Worm (Caenorhabditis elegans) whole organism, young adult: ENCODE results near the gene C12D5.9.

Source experiments
- B0035.1 ChIP-seq: sonication (generic microtip); optimal IDR thresholded peaks from 2 replicates; lab custom pipeline; 2016; ENCODE audit warnings: missing genetic modification characterization, mild to moderate bottlenecking, missing compliant biosample characterization, missing genotype, missing genetic modification reagents
- B0336.3 ChIP-seq: fragments of 200-800 bp; sonication (Bioruptor generic); IDR thresholded peaks from 2 replicates; pipeline ENCODE4 v1.3.6; 2022; ENCODE audit warnings: missing genetic modification characterization, missing compliant biosample characterization
- C17E4.6 ChIP-seq: fragments of 200-800 bp; sonication (Bioruptor generic); IDR thresholded peaks from 2 replicates; pipeline ENCODE4 v1.3.6; 2022; ENCODE audit warnings: missing genetic modification reagents, missing genetic modification characterization, missing compliant biosample characterization
- F57A8.1 ChIP-seq: fragments of 200-800 bp; sonication (Bioruptor generic); optimal IDR thresholded peaks from 2 replicates; lab custom pipeline; 2018; ENCODE audit warnings: mild to moderate bottlenecking, missing genetic modification characterization, moderate library complexity, missing compliant biosample characterization
- F57C9.4 ChIP-seq: sonication (generic microtip); optimal IDR thresholded peaks from 2 replicates; lab custom pipeline; 2017; ENCODE audit warnings: mild to moderate bottlenecking, missing genetic modification characterization, missing compliant biosample characterization
- T07F8.4 ChIP-seq: sonication (generic microtip); optimal IDR thresholded peaks from 2 replicates; lab custom pipeline; 2016; ENCODE audit warnings: mild to moderate bottlenecking, missing genetic modification characterization, moderate library complexity, missing compliant biosample characterization
- T26A5.8 ChIP-seq: sonication (generic microtip); optimal IDR thresholded peaks from 2 replicates; lab custom pipeline; 2016; ENCODE audit warnings: missing genetic modification characterization, missing compliant biosample characterization
- Y53G8AR.9 ChIP-seq: fragments of 200-800 bp; sonication (Bioruptor generic); conservative IDR thresholded peaks from 2 replicates; pipeline ENCODE4 v1.3.6; 2022; ENCODE audit warnings: missing genetic modification reagents, missing genetic modification characterization, missing compliant biosample characterization
- Y79H2A.3 ChIP-seq: fragments of 200-800 bp; sonication (Bioruptor generic); conservative IDR thresholded peaks from 2 replicates; pipeline ENCODE4 v1.3.6; 2022; ENCODE audit warnings: missing genetic modification reagents, missing genetic modification characterization, missing compliant biosample characterization
- aptf-3 ChIP-seq: fragments of 200-800 bp; sonication (Bioruptor generic); IDR thresholded peaks from 2 replicates; pipeline ENCODE4 v1.3.6; 2022; ENCODE audit warnings: missing genetic modification characterization, missing compliant biosample characterization
- athp-1 ChIP-seq: sonication (generic microtip); optimal IDR thresholded peaks from 2 replicates; lab custom pipeline; 2017; ENCODE audit warnings: mild to moderate bottlenecking, missing genetic modification characterization, missing compliant biosample characterization
- attf-5 ChIP-seq: fragments of 200-800 bp; sonication (Bioruptor generic); optimal IDR thresholded peaks from 2 replicates; lab custom pipeline; 2018; ENCODE audit warnings: mild to moderate bottlenecking, missing genetic modification characterization, missing compliant biosample characterization
- attf-6 ChIP-seq: fragments of 200-800 bp; sonication (Bioruptor generic); IDR thresholded peaks from 2 replicates; pipeline ENCODE4 v1.3.6; 2022; ENCODE audit warnings: missing genetic modification reagents, missing genetic modification characterization, missing compliant biosample characterization
- bed-1 ChIP-seq: fragments of 200-800 bp; sonication (Bioruptor generic); IDR thresholded peaks from 2 replicates; pipeline ENCODE4 v1.3.6; 2022; ENCODE audit warnings: missing genetic modification reagents, missing genetic modification characterization, missing compliant biosample characterization
- cebp-1 ChIP-seq, 2 experiments: fragments of 200-800 bp in 1 of 2; sonication (Bioruptor generic) in 1 of 2; sonication (generic microtip) in 1 of 2; IDR thresholded peaks in 1 of 2; optimal IDR thresholded peaks in 1 of 2; 2 replicates each; pipeline versions ENCODE4 v1.3.6 to Lab custom; 2017 to 2022; ENCODE audit warnings: missing compliant biosample characterization in 2 of 2, missing genetic modification characterization in 2 of 2, mild to moderate bottlenecking in 1 of 2, missing genetic modification reagents in 1 of 2, moderate library complexity in 1 of 2
- cebp-2 ChIP-seq: fragments of 200-800 bp; sonication (Bioruptor generic); IDR thresholded peaks from 2 replicates; pipeline ENCODE4 v1.3.6; 2022; ENCODE audit warnings: missing genetic modification characterization, missing compliant biosample characterization
- ceh-27 ChIP-seq: fragments of 200-800 bp; sonication (Bioruptor generic); optimal IDR thresholded peaks from 2 replicates; lab custom pipeline; 2018; ENCODE audit warnings: mild to moderate bottlenecking, missing genetic modification characterization, moderate library complexity, missing compliant biosample characterization
- ceh-40 ChIP-seq: fragments of 200-800 bp; sonication (Bioruptor generic); IDR thresholded peaks from 2 replicates; pipeline ENCODE4 v1.3.6; 2022; ENCODE audit warnings: missing genetic modification characterization, missing compliant biosample characterization
- ceh-79 ChIP-seq: sonication (generic microtip); optimal IDR thresholded peaks from 2 replicates; lab custom pipeline; 2017; ENCODE audit warnings: mild to moderate bottlenecking, missing genetic modification characterization, missing compliant biosample characterization
- dpff-1 ChIP-seq: sonication (generic microtip); optimal IDR thresholded peaks from 2 replicates; lab custom pipeline; 2017; ENCODE audit warnings: mild to moderate bottlenecking, missing genetic modification characterization, missing compliant biosample characterization
- egl-44 ChIP-seq: fragments of 200-800 bp; sonication (Bioruptor generic); IDR thresholded peaks from 2 replicates; pipeline ENCODE4 v1.3.6; 2022; ENCODE audit warnings: missing genetic modification reagents, missing genetic modification characterization, missing compliant biosample characterization
- egrh-3 ChIP-seq: fragments of 200-800 bp; sonication (Bioruptor generic); IDR thresholded peaks from 2 replicates; pipeline ENCODE4 v1.3.6; 2022; ENCODE audit warnings: missing genetic modification reagents, missing genetic modification characterization, missing compliant biosample characterization
- gei-17 ChIP-seq: fragments of 200-800 bp; sonication (Bioruptor generic); optimal IDR thresholded peaks from 2 replicates; lab custom pipeline; 2018; ENCODE audit warnings: mild to moderate bottlenecking, missing genetic modification characterization, missing compliant biosample characterization
- hrde-1 ChIP-seq: sonication (generic microtip); optimal IDR thresholded peaks from 2 replicates; lab custom pipeline; 2016; ENCODE audit warnings: missing genetic modification characterization, mild to moderate bottlenecking, missing compliant biosample characterization, moderate library complexity, missing genotype, missing genetic modification reagents, borderline replicate concordance
- let-526 ChIP-seq: fragments of 200-800 bp; sonication (Bioruptor generic); IDR thresholded peaks from 2 replicates; pipeline ENCODE4 v1.3.6; 2022; ENCODE audit warnings: missing genetic modification reagents, missing genetic modification characterization, missing compliant biosample characterization
- let-607 ChIP-seq, 2 experiments: fragments of 200-800 bp in 1 of 2; sonication (Bioruptor generic) in 1 of 2; sonication (generic microtip) in 1 of 2; optimal IDR thresholded peaks; 2 replicates each; lab custom pipeline; 2016 to 2018; ENCODE audit warnings: mild to moderate bottlenecking in 2 of 2, missing compliant biosample characterization in 2 of 2, missing genetic modification characterization in 2 of 2, moderate library complexity in 2 of 2, missing genotype in 1 of 2
- lin-26 ChIP-seq: fragments of 200-800 bp; sonication (Bioruptor generic); IDR thresholded peaks from 2 replicates; pipeline ENCODE4 v1.3.6; 2022; ENCODE audit warnings: missing genetic modification reagents, missing genetic modification characterization, missing compliant biosample characterization
- lin-35 ChIP-seq, 3 experiments: fragments of 150-350 bp in 2 of 3; sonication (generic microtip) in 1 of 3; optimal IDR thresholded peaks; 2 replicates each; lab custom pipeline; 2014 to 2018; ENCODE audit warnings: missing biosample characterization in 3 of 3, missing genetic modification characterization in 3 of 3, missing genetic modification reagents in 3 of 3
- lsl-1 ChIP-seq: fragments of 200-800 bp; sonication (Bioruptor generic); optimal IDR thresholded peaks from 2 replicates; lab custom pipeline; 2018; ENCODE audit warnings: mild to moderate bottlenecking, missing genetic modification characterization, moderate library complexity, missing compliant biosample characterization
- lsy-27 ChIP-seq: sonication (generic microtip); optimal IDR thresholded peaks from 2 replicates; lab custom pipeline; 2017; ENCODE audit warnings: missing genetic modification characterization, mild to moderate bottlenecking, missing compliant biosample characterization, antibody characterized with exemption, missing genotype, borderline replicate concordance; ENCODE audit not compliant: insufficient read depth
- madf-6 ChIP-seq: fragments of 200-800 bp; sonication (Bioruptor generic); IDR thresholded peaks from 2 replicates; pipeline ENCODE4 v1.3.6; 2022; ENCODE audit warnings: missing genetic modification reagents, missing genetic modification characterization, missing compliant biosample characterization
- mcd-1 ChIP-seq: fragments of 200-800 bp; sonication (Bioruptor generic); IDR thresholded peaks from 2 replicates; pipeline ENCODE4 v1.3.6; 2022; ENCODE audit warnings: missing genetic modification reagents, missing genetic modification characterization, missing compliant biosample characterization
- nfyb-1 ChIP-seq: fragments of 200-800 bp; sonication (Bioruptor generic); IDR thresholded peaks from 2 replicates; pipeline ENCODE4 v1.3.6; 2022; ENCODE audit warnings: missing genetic modification reagents, missing genetic modification characterization, missing compliant biosample characterization
- nhr-120 ChIP-seq: fragments of 200-800 bp; sonication (Bioruptor generic); IDR thresholded peaks from 2 replicates; pipeline ENCODE4 v1.3.6; 2022; ENCODE audit warnings: missing genetic modification characterization, missing compliant biosample characterization
- repo-1 ChIP-seq: sonication (generic microtip); optimal IDR thresholded peaks from 2 replicates; lab custom pipeline; 2017; ENCODE audit warnings: mild to moderate bottlenecking, missing genetic modification characterization, missing compliant biosample characterization
- sdz-38 ChIP-seq: sonication (generic microtip); optimal IDR thresholded peaks from 2 replicates; lab custom pipeline; 2016; ENCODE audit warnings: missing genotype, missing genetic modification characterization, missing compliant biosample characterization
- snpc-1.1 ChIP-seq: sonication (generic microtip); optimal IDR thresholded peaks from 2 replicates; lab custom pipeline; 2017; ENCODE audit warnings: missing genetic modification characterization, mild to moderate bottlenecking, missing compliant biosample characterization, antibody characterized with exemption, moderate library complexity, missing genotype, missing genetic modification reagents; ENCODE audit not compliant: insufficient read depth
- snpc-3.4 ChIP-seq: sonication (generic microtip); optimal IDR thresholded peaks from 2 replicates; lab custom pipeline; 2017; ENCODE audit warnings: missing genetic modification characterization, mild to moderate bottlenecking, missing compliant biosample characterization, antibody characterized with exemption, moderate library complexity, missing genotype, missing genetic modification reagents
- tbx-9 ChIP-seq: sonication (generic microtip); optimal IDR thresholded peaks from 2 replicates; lab custom pipeline; 2016; ENCODE audit warnings: borderline replicate concordance, missing genetic modification characterization, inconsistent platforms, missing compliant biosample characterization
- xnd-1 ChIP-seq: sonication (generic microtip); optimal IDR thresholded peaks from 2 replicates; lab custom pipeline; 2016; ENCODE audit warnings: missing genotype, missing genetic modification reagents, missing genetic modification characterization, missing compliant biosample characterization
- ztf-3 ChIP-seq: fragments of 200-800 bp; sonication (Bioruptor generic); optimal IDR thresholded peaks from 2 replicates; lab custom pipeline; 2018; ENCODE audit warnings: mild to moderate bottlenecking, missing genetic modification characterization, missing compliant biosample characterization

C12D5.9 gene

ce11 chrV:7696842-7697241 lies 7.1 kb upstream of the C12D5.9 start, which contains the start of gene ZK105.3:
Gene ZK105.3, plus strand, starts transcription at chrV:7697142.
- TF ChIP-seq madf-6 (GFP tag; lab: Robert Waterston, UW) = no peak
- no peak for TF ChIP-seq athp-1 (tag; lab: Kevin White, UChicago)
- TF ChIP-seq F57A8.1 (GFP tag; lab: Kevin White, UChicago) = no peak
- no peak for TF ChIP-seq B0336.3 (GFP tag; lab: Robert Waterston, UW)
- no peak for TF ChIP-seq dpff-1
- no peak for TF ChIP-seq nhr-120 (GFP tag; lab: Robert Waterston, UW)
- no peak for TF ChIP-seq Y53G8AR.9

ce11 chrV:7693394-7693793 lies 3.6 kb upstream of the C12D5.9 start, which contains the start of gene C12D5.10:
Gene C12D5.10, minus strand, starts transcription at chrV:7693494.
- TF ChIP-seq ceh-79 (tag; lab: Kevin White, UChicago) (no peak), lin-35 (GFP tag; optimal IDR thresholded peaks at IDR 0.05; lab: Kevin White, UChicago) (no peak)

- TF ChIP-seq snpc-1.1 (tag; lab: Kevin White, UChicago) = no peak
- TF ChIP-seq egl-44 = no peak
- TF ChIP-seq T07F8.4 (tag; lab: Kevin White, UChicago) = no peak
- no peak for TF ChIP-seq nfyb-1 (GFP tag; lab: Robert Waterston, UW)
- no peak for TF ChIP-seq Y79H2A.3
- no peak for TF ChIP-seq C17E4.6 (GFP tag; lab: Robert Waterston, UW)
- TF ChIP-seq xnd-1 (tag; lab: Kevin White, UChicago) = no peak
- TF ChIP-seq let-607 (tag; optimal IDR thresholded peaks at IDR 0.05; lab: Kevin White, UChicago) = no peak
- TF ChIP-seq tbx-9 = no peak
- TF ChIP-seq dpff-1 = no peak
- no peak for TF ChIP-seq bed-1 (GFP tag; lab: Robert Waterston, UW)
- no peak for TF ChIP-seq F57C9.4 (tag; lab: Kevin White, UChicago)
- TF ChIP-seq lsl-1 = no peak
- no peak for TF ChIP-seq lsy-27 (tag; lab: Kevin White, UChicago)
- no peak for TF ChIP-seq gei-17 (GFP tag; lab: Kevin White, UChicago)
- no peak for TF ChIP-seq ceh-27
- no peak for TF ChIP-seq cebp-2 (GFP tag; lab: Robert Waterston, UW)
- no peak for TF ChIP-seq mcd-1 (GFP tag; lab: Robert Waterston, UW)
- no peak for TF ChIP-seq snpc-3.4
Observed at ce11 chrV:7690637-7691036, 849 bp upstream of the C12D5.9 start.

ce11 chrV:7686189-7686588 lies 3.6 kb downstream of the C12D5.9 start, which contains the start of the genes nhr-94 and nhr-152:
Gene nhr-94, minus strand, starts transcription at chrV:7686335.
Gene nhr-152, plus strand, starts transcription at chrV:7686350.
- no peak for TF ChIP-seq repo-1 (tag; lab: Kevin White, UChicago)
- TF ChIP-seq, all 124 proteins: peak for 0

- no peak for TF ChIP-seq attf-6 (GFP tag; lab: Robert Waterston, UW)
- no peak for TF ChIP-seq B0035.1 (tag; lab: Kevin White, UChicago)
- TF ChIP-seq attf-5 (GFP tag; lab: Kevin White, UChicago) = no peak
- no peak for TF ChIP-seq egrh-3 (GFP tag; lab: Robert Waterston, UW)
- TF ChIP-seq ztf-3 (GFP tag; lab: Kevin White, UChicago) = no peak
- TF ChIP-seq T26A5.8 (tag; lab: Kevin White, UChicago) = no peak
- TF ChIP-seq ceh-40 (GFP tag; lab: Robert Waterston, UW) = no peak
- TF ChIP-seq let-607 (tag; optimal IDR thresholded peaks at IDR 0.05; lab: Kevin White, UChicago) = no peak
- TF ChIP-seq cebp-1 (GFP tag; IDR thresholded peaks at IDR 0.05; lab: Robert Waterston, UW) = no peak
- no peak for TF ChIP-seq cebp-1 (tag; optimal IDR thresholded peaks at IDR 0.05; lab: Kevin White, UChicago)
- TF ChIP-seq ceh-27 = no peak
- no peak for TF ChIP-seq let-526 (GFP tag; lab: Robert Waterston, UW)
- TF ChIP-seq aptf-3 (GFP tag; lab: Robert Waterston, UW) = no peak
- no peak for TF ChIP-seq hrde-1
- TF ChIP-seq lin-26 (GFP tag; lab: Robert Waterston, UW) = no peak
- TF ChIP-seq sdz-38 (tag; lab: Kevin White, UChicago) = no peak
Observed at ce11 chrV:7683907-7684655, 5.7 kb downstream of the C12D5.9 start, which contains the start of gene sre-11. Gene sre-11, minus strand, starts transcription at chrV:7683957.
